Fruit fly (Drosophila melanogaster) S2 (cell line): Measurements from ENCODE around the gene CG10365.

Experiments used
- CG8478 ChIP-seq: fragments of >200 bp; optimal IDR thresholded peaks from 2 replicates; lab custom pipeline; 2018
- CTCF ChIP-seq, 2 experiments: fragments of >200 bp; optimal IDR thresholded peaks; 2 replicates each; lab custom pipeline; 2018

DNA sequence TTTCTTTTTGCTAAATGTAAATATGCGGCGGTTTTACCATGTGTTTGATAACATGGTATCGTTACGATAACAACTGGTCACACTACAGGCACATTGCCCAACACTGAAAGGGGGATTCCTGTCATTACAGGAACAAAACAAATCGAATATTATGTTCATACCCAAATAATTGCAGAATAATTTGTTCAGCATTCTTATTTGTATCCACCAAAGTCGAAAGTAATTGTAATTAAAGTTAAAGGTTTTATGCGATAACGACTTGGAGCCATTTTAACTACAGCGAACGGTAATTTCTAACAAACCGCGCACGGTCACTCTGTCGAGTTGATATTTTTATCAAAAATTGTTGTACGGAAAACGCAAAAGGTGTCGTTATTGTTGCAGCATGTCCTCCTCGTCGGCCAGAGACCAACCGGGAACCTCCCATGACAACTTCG lies 44.3 kb downstream of the CG10365 start, which contains the start of the genes CG10214 and CG10375:
- TF ChIP-seq CG8478 (lab: Kevin White, UChicago), result no peak
- TF ChIP-seq CTCF (optimal IDR thresholded peaks at IDR 0.05; lab: Kevin White, UChicago), result no peak
